Fruit fly (Drosophila melanogaster): ENCODE results near the gene CG7557.

Gene CG7557

DNA sequence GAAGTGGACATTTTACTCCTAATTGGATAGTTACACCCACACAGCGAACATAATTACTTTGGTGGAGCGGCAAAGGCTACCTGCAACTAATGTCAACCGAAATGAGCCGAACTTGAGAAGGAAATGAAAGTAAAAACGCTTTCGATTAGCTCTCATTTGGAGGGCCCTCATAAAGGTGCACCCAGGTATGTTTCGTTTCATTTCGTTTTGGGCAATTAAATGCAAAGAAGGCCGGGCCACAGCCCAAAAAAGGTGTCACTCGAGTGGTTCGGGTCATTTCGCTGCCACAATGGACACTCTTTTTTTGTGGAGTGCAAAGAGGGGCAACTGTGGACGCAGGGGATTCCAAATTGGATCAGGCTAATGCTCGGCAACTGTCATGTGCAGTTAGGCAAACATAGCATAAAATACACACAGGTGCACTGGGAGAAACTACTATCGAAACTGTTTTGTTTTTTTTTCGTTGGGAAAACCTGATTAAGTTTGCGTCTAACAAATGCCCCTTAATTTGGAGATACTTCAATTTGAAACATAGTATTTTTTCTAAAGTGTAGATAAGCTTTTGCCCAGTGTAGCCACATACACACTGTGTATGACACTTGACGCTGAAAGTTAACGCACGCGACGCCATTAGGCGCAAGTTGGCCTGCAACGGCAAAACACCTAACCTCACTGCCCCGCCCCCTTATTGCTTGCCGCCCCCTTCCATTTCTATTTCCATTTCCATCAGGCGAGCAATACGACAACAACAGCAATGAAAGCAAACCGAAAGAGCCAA lies 28.3 kb upstream of the CG7557 start (continued):
- TF ChIP-seq CG11762 (GFP tag; optimal IDR thresholded peaks at IDR 0.05; ENCODE audit: insufficient read depth) (no peak), pdm3 (GFP tag; optimal IDR thresholded peaks at IDR 0.05) (no peak), CG7368 (GFP tag; optimal IDR thresholded peaks at IDR 0.05) (no peak), Ets21C (GFP tag; optimal IDR thresholded peaks at IDR 0.05) (no peak), Eip75B (GFP tag; optimal IDR thresholded peaks at IDR 0.05) (no peak)

DNA sequence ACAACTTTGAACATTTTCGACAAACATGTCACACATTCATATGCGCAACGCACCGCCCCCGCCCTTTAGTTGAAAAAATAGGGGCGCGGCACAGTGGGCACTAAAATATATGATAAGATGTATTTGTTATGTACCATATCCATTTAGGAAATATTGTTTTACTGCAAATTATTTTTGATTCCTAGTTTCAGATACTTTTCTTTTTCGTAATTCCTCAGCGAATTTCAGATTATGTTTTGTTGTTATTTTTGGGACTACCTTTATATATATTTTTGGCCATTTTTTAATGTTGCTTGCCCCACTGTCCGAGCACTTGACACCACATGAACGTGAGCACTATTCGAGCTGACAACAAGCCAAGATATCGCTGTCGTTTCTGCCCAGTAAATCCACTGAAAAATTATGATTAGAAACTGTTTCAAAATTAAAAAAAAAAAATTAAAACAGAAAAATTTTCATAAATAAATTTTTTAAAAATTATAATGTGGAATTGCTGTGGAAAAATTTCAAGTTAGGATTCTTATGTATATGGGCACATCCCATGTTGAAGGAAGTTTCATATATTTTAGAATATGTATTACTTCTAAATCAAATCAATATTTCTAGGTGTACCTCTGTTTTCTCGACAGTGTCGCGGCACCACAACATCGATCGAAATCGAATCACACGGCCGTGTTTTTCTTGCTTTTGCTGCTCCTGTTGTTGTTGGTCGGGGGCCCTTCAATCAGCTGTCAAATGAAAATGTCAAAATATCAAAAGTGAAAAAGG lies 27.5 kb upstream of the CG7557 start:
- TF ChIP-seq Gug (GFP tag; IDR thresholded peaks at IDR 0.05), result 0 out of 2 replicates have a peak, but pooled peaks have one; percentile 11
- TF ChIP-seq pdm3 (GFP tag; optimal IDR thresholded peaks at IDR 0.05), result peak; percentile 6
- peak; percentile 7 for TF ChIP-seq esn (GFP tag; optimal IDR thresholded peaks at IDR 0.05)
- peak; percentile 10 for TF ChIP-seq OdsH (GFP tag; optimal IDR thresholded peaks at IDR 0.05)
- TF ChIP-seq CG8632 (GFP tag; optimal IDR thresholded peaks at IDR 0.05), result no peak
- peak; percentile 48 for TF ChIP-seq svp (GFP tag)
- no peak for TF ChIP-seq CG34406 (GFP tag; optimal IDR thresholded peaks at IDR 0.05)
- no peak for TF ChIP-seq CG6808 (GFP tag; optimal IDR thresholded peaks at IDR 0.05)
- TF ChIP-seq CG10631 (GFP tag; optimal IDR thresholded peaks at IDR 0.05), result peak; percentile 22
- TF ChIP-seq Hr38 (GFP tag; optimal IDR thresholded peaks at IDR 0.05), result no peak
- TF ChIP-seq salr (GFP tag; optimal IDR thresholded peaks at IDR 0.05), result peak in 1 of 2 experiments; percentile 21
- TF ChIP-seq eg (GFP tag; IDR thresholded peaks at IDR 0.05), result peak; percentile 60; the same call in 1 of the 3 replicates
- no peak for TF ChIP-seq CG11294 (GFP tag; IDR thresholded peaks at IDR 0.05)
- TF ChIP-seq CG6792 (GFP tag; optimal IDR thresholded peaks at IDR 0.05), result no peak
- no peak for TF ChIP-seq Sox14 (GFP tag; optimal IDR thresholded peaks at IDR 0.05)
- TF ChIP-seq CG10669 (GFP tag; optimal IDR thresholded peaks at IDR 0.05), result no peak
- no peak for TF ChIP-seq Lpt (GFP tag; optimal IDR thresholded peaks at IDR 0.05)
- no peak for TF ChIP-seq Met (GFP tag; optimal IDR thresholded peaks at IDR 0.05)
- TF ChIP-seq Sox102F (GFP tag; optimal IDR thresholded peaks at IDR 0.05), result no peak
- no peak for TF ChIP-seq CG8319 (GFP tag; optimal IDR thresholded peaks at IDR 0.05)
- no peak for TF ChIP-seq CG6854 (GFP tag; optimal IDR thresholded peaks at IDR 0.05)
- no peak for TF ChIP-seq CG6276 (GFP tag; optimal IDR thresholded peaks at IDR 0.05)
- TF ChIP-seq CG1621 (tag; optimal IDR thresholded peaks at IDR 0.05), result no peak
- no peak for TF ChIP-seq Smox (GFP tag; optimal IDR thresholded peaks at IDR 0.05)
- no peak for TF ChIP-seq CG31627 (GFP tag; optimal IDR thresholded peaks at IDR 0.05)
- TF ChIP-seq Eip78C (GFP tag), result peak; percentile 64
- no peak for TF ChIP-seq cyc (GFP tag; optimal IDR thresholded peaks at IDR 0.05)
- TF ChIP-seq fd59A (GFP tag; optimal IDR thresholded peaks at IDR 0.05), result no peak
- TF ChIP-seq dac (GFP tag; optimal IDR thresholded peaks at IDR 0.05), result peak; percentile 6
- TF ChIP-seq Eip93F (GFP tag; optimal IDR thresholded peaks at IDR 0.05), result no peak
- peak; percentile 54 for TF ChIP-seq CG32006 (GFP tag; optimal IDR thresholded peaks at IDR 0.05)
- TF ChIP-seq acj6 (GFP tag; optimal IDR thresholded peaks at IDR 0.05), result no peak
- no peak for TF ChIP-seq CG7368 (GFP tag; optimal IDR thresholded peaks at IDR 0.05)
- no peak for TF ChIP-seq CG11762 (GFP tag; optimal IDR thresholded peaks at IDR 0.05; ENCODE audit: insufficient read depth)
- TF ChIP-seq CG15336 (GFP tag; IDR thresholded peaks at IDR 0.05), result peak; percentile 70
- TF ChIP-seq CG6163 (GFP tag; IDR thresholded peaks at IDR 0.05), result no peak
- peak; percentile 59 for TF ChIP-seq CG8119 (GFP tag; IDR thresholded peaks at IDR 0.05)
- TF ChIP-seq spab (GFP tag; optimal IDR thresholded peaks at IDR 0.05), result no peak
- no peak for TF ChIP-seq CG9139 (GFP tag; optimal IDR thresholded peaks at IDR 0.05)
- TF ChIP-seq topi (GFP tag; optimal IDR thresholded peaks at IDR 0.05), result peak; percentile 15
- no peak for TF ChIP-seq CG11902 (GFP tag; optimal IDR thresholded peaks at IDR 0.05)
- TF ChIP-seq Sox15 (GFP tag; optimal IDR thresholded peaks at IDR 0.05), result no peak
- TF ChIP-seq achi (GFP tag; optimal IDR thresholded peaks at IDR 0.05), result peak; percentile 30
- peak; percentile 35 for TF ChIP-seq Hr4 (GFP tag; optimal IDR thresholded peaks at IDR 0.05)
- peak; percentile 51 for TF ChIP-seq CG3919 (GFP tag; optimal IDR thresholded peaks at IDR 0.05)
- TF ChIP-seq Hr39 (GFP tag; optimal IDR thresholded peaks at IDR 0.05), result no peak

All from whole organism, prepupa.